Fruit fly (Drosophila melanogaster): Measurements from ENCODE around the gene CG31274.

The CG31274 gene

dm6 chr3R:16957759-16958536, 34.9 kb upstream of the CG31274 start (continued):
- TF ChIP-seq run (tag; optimal IDR thresholded peaks at IDR 0.05) (peak; percentile 52), klu (GFP tag; IDR thresholded peaks at IDR 0.05) (peak; percentile 36; the same call in 1 of the 2 replicates), CG12942 (GFP tag; optimal IDR thresholded peaks at IDR 0.05) (peak; percentile 60), sens-2 (GFP tag; IDR thresholded peaks at IDR 0.05) (no peak), CG12391 (tag; optimal IDR thresholded peaks at IDR 0.05) (peak; percentile 87), ttk (GFP tag; IDR thresholded peaks at IDR 0.05) (peak; percentile 78), HmgD (GFP tag; optimal IDR thresholded peaks at IDR 0.05) (peak; percentile 32), Lim3 (GFP tag; IDR thresholded peaks at IDR 0.05) (no peak), CG11504 (tag; optimal IDR thresholded peaks at IDR 0.05) (peak; percentile 91), Hr51 (GFP tag; optimal IDR thresholded peaks at IDR 0.05) (peak in 1 of 2 experiments; percentile 89), Chrac-16 (GFP tag; optimal IDR thresholded peaks at IDR 0.05) (peak; percentile 70), lab (GFP tag; optimal IDR thresholded peaks at IDR 0.05) (peak; percentile 82), Ets65A (GFP tag) (no peak), row (GFP tag; IDR thresholded peaks at IDR 0.05) (peak; percentile 89), Mes4 (GFP tag; optimal IDR thresholded peaks at IDR 0.05) (no peak), crp (GFP tag; optimal IDR thresholded peaks at IDR 0.05) (peak in 1 of 2 experiments; percentile 28), MTF-1 (GFP tag; optimal IDR thresholded peaks at IDR 0.05; ENCODE audit: borderline replicate concordance) (no peak), CG9215 (GFP tag; IDR thresholded peaks at IDR 0.05) (peak; percentile 49), Dad (GFP tag; optimal IDR thresholded peaks at IDR 0.05) (no peak), Fer1 (GFP tag; optimal IDR thresholded peaks at IDR 0.05) (no peak), grau (tag; optimal IDR thresholded peaks at IDR 0.05) (peak; percentile 89), eyg (GFP tag; optimal IDR thresholded peaks at IDR 0.05) (no peak), en (GFP tag; optimal IDR thresholded peaks at IDR 0.05) (no peak), tgo (GFP tag; IDR thresholded peaks at IDR 0.05) (peak; percentile 73), Sry-δ (GFP tag; optimal IDR thresholded peaks at IDR 0.05) (no peak), Poxn (GFP tag; IDR thresholded peaks at IDR 0.05) (no peak), Asciz (GFP tag; optimal IDR thresholded peaks at IDR 0.05) (peak; percentile 82), CG7786 (GFP tag; optimal IDR thresholded peaks at IDR 0.05) (no peak), CG11456 (GFP tag; IDR thresholded peaks at IDR 0.05) (peak; percentile 80), cas (GFP tag; IDR thresholded peaks at IDR 0.05) (no peak), kah (GFP tag; optimal IDR thresholded peaks at IDR 0.05) (peak; percentile 48), Nf-YA (GFP tag; IDR thresholded peaks at IDR 0.05) (no peak), CG14965 (GFP tag; optimal IDR thresholded peaks at IDR 0.05; ENCODE audit: borderline replicate concordance) (no peak), lmd (GFP tag; IDR thresholded peaks at IDR 0.05) (peak; percentile 72), onecut (GFP tag; IDR thresholded peaks at IDR 0.05) (peak; percentile 23; the same call in 1 of the 2 replicates), CG18476 (GFP tag; optimal IDR thresholded peaks at IDR 0.05) (peak; percentile 65), CG8944 (GFP tag; optimal IDR thresholded peaks at IDR 0.05) (peak; percentile 12), pnt (GFP tag; optimal IDR thresholded peaks at IDR 0.05) (no peak), TFAM (GFP tag; optimal IDR thresholded peaks at IDR 0.05) (no peak), sr (GFP tag; IDR thresholded peaks at IDR 0.05) (no peak), trh (GFP tag; optimal IDR thresholded peaks at IDR 0.05) (peak; percentile 43), CG4328 (GFP tag; optimal IDR thresholded peaks at IDR 0.05) (peak; percentile 81), CG34422 (GFP tag; IDR thresholded peaks at IDR 0.05) (no peak), CG12236 (GFP tag; optimal IDR thresholded peaks at IDR 0.05) (no peak), CG10267 (tag; optimal IDR thresholded peaks at IDR 0.05) (peak; percentile 84), CG12071 (GFP tag; optimal IDR thresholded peaks at IDR 0.05) (no peak), nerfin-2 (GFP tag; IDR thresholded peaks at IDR 0.05; ENCODE audit: partially characterized antibody) (no peak), ranshi (GFP tag; IDR thresholded peaks at IDR 0.05) (no peak), phol (tag; optimal IDR thresholded peaks at IDR 0.05) (peak; percentile 90), YL-1 (GFP tag; optimal IDR thresholded peaks at IDR 0.05) (peak; percentile 48)
